Worm (Caenorhabditis elegans) whole organism, late embryonic: Measurements from ENCODE around the gene srbc-77.

Experiments used
- C08G9.2 ChIP-seq: sonication (generic microtip); optimal IDR thresholded peaks from 2 replicates; lab custom pipeline; 2016; ENCODE audit warnings: mild to moderate bottlenecking, missing genetic modification characterization, moderate library complexity, missing compliant biosample characterization
- K09A11.1 ChIP-seq: sonication (generic microtip); optimal IDR thresholded peaks from 2 replicates; lab custom pipeline; 2017; ENCODE audit warnings: antibody characterized with exemption, mild to moderate bottlenecking, missing genetic modification characterization, missing compliant biosample characterization; ENCODE audit not compliant: insufficient read depth
- T23F11.4 ChIP-seq: fragments of 200-800 bp; sonication (Bioruptor generic); optimal IDR thresholded peaks from 2 replicates; lab custom pipeline; 2018; ENCODE audit warnings: mild to moderate bottlenecking, missing genetic modification characterization, missing compliant biosample characterization
- ama-1 ChIP-seq: fragments of 150-350 bp; optimal IDR thresholded peaks from 2 replicates; lab custom pipeline; 2014
- ceh-9 ChIP-seq: sonication (generic microtip); optimal IDR thresholded peaks from 2 replicates; lab custom pipeline; 2016; ENCODE audit warnings: mild to moderate bottlenecking, missing genetic modification characterization, inconsistent platforms, missing compliant biosample characterization
- dve-1 ChIP-seq: sonication (generic microtip); optimal IDR thresholded peaks from 2 replicates; lab custom pipeline; 2017; ENCODE audit warnings: antibody characterized with exemption, mild to moderate bottlenecking, missing genetic modification characterization, missing compliant biosample characterization
- eyg-1 ChIP-seq: sonication (generic microtip); optimal IDR thresholded peaks from 2 replicates; lab custom pipeline; 2016; ENCODE audit warnings: missing genotype, missing genetic modification characterization, missing compliant biosample characterization
- fax-1 ChIP-seq: sonication (generic microtip); optimal IDR thresholded peaks from 2 replicates; lab custom pipeline; 2016; ENCODE audit warnings: missing genotype, missing genetic modification characterization, missing compliant biosample characterization
- hlh-8 ChIP-seq: sonication (generic microtip); optimal IDR thresholded peaks from 2 replicates; lab custom pipeline; 2016; ENCODE audit warnings: missing genotype, missing genetic modification characterization, missing compliant biosample characterization
- lin-11 ChIP-seq: fragments of 200-800 bp; sonication (Bioruptor generic); optimal IDR thresholded peaks from 2 replicates; lab custom pipeline; 2018; ENCODE audit warnings: mild to moderate bottlenecking, missing genetic modification characterization, missing compliant biosample characterization
- pqm-1 ChIP-seq: sonication (generic microtip); optimal IDR thresholded peaks from 2 replicates; lab custom pipeline; 2016; ENCODE audit warnings: missing genetic modification characterization, missing compliant biosample characterization
- tbx-2 ChIP-seq: sonication (generic microtip); optimal IDR thresholded peaks from 2 replicates; lab custom pipeline; 2016; ENCODE audit warnings: missing genetic modification characterization, missing compliant biosample characterization

DNA sequence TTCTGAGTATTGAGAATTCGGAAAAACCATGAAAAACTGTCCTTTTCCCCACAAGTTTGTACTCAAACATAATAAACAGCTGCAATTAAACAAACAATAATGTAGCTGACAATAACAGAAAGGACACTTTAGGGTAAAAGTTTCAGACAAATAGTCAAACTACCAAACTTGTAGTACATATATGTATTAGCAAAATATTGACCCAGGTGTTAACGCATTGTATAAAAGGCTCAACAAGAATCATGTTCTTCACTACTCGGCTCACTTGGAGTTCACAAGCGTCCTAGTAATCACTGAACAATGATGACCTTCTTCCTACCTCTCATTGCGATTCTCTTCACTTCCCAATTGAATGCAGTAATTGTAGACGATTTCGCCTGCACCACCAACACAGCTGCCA lies 18.1 kb upstream of the srbc-77 start, which contains the start of gene F35E8.6:
- TF ChIP-seq pqm-1 (tag; lab: Kevin White, UChicago) (no peak), lin-11 (tag; lab: Kevin White, UChicago) (no peak), hlh-8 (no peak), ama-1 (lab: Kevin White, UChicago) (no peak), dve-1 (no peak), T23F11.4 (no peak), fax-1 (tag; lab: Kevin White, UChicago) (no peak), K09A11.1 (tag; lab: Kevin White, UChicago) (no peak), tbx-2 (tag; lab: Kevin White, UChicago) (no peak), ceh-9 (tag; lab: Kevin White, UChicago) (no peak), eyg-1 (tag; lab: Kevin White, UChicago) (no peak), C08G9.2 (tag; lab: Kevin White, UChicago) (no peak)
